Fruit fly (Drosophila melanogaster): Measurements from ENCODE around the gene TotF.

DNA sequence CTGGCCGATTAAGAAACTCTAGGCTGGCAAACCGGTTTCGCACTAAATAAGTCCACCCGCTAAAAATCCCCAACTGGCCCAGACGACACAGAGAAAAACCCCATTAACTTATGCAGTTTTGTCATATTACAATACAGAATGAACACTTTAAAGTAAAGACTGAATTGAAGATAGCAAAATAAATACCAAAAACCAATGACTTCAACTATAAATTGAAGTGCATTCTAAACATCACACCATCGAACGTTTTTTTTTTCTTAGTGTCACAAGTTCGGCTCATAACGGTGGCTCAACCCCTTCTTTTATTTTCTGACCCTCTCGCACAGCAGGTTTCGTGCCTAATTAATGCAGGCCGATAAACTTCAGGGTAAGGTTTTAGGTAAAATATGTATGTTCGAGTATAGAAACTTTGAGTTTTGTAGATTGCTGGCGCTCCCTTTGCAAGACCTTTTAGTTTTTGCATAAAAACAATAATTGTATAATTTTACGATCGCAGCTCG, 29.2 kb upstream of the TotF start:
- TF ChIP-seq CrebA (GFP tag; optimal IDR thresholded peaks at IDR 0.05; ENCODE audit: borderline replicate concordance) (no peak), jim (GFP tag; optimal IDR thresholded peaks at IDR 0.05) (no peak), h (GFP tag; optimal IDR thresholded peaks at IDR 0.05) (peak; percentile 43), Myc (optimal IDR thresholded peaks at IDR 0.05) (no peak), br (GFP tag; optimal IDR thresholded peaks at IDR 0.05) (peak; percentile 82), pan (optimal IDR thresholded peaks at IDR 0.05) (no peak), Abd-B (GFP tag; optimal IDR thresholded peaks at IDR 0.05) (no peak), Hr78 (GFP tag; optimal IDR thresholded peaks at IDR 0.05) (no peak), dmrt93B (GFP tag; optimal IDR thresholded peaks at IDR 0.05) (peak; percentile 51)
